Fruit fly (Drosophila melanogaster): Measurements from ENCODE around the gene gny.

gny gene

DNA sequence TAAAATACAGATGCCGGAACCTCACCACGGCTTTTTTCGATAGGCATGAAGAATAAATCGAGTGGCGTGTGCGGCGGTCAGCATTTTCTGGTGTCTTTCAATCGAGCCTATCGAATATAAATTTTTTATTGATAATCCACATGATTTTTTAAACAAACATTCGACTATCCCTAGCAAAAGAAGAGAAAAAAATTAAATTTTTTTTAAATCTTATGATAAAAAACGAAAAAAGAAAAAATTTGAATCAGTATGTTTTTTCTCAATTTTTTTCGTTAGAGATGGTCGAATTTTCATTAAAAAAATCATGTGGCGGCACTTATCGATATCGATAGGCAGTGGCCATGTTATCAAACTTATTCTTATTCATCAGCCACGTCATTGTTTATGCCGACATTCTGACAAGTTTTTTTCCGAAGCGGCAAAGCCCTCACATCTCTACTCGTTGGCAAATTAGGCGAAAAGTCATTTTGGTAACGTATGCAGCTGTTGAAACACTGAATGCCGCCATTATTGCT is 46.7 kb downstream of the gny start, which contains the start of the genes SmB and KdelR (continued):
- TF ChIP-seq gce (GFP tag; IDR thresholded peaks at IDR 0.05) = no peak
- TF ChIP-seq BEAF-32 (GFP tag; optimal IDR thresholded peaks at IDR 0.05) = peak; percentile 69
- TF ChIP-seq HLH54F (GFP tag; optimal IDR thresholded peaks at IDR 0.05) = no peak
- TF ChIP-seq hth (optimal IDR thresholded peaks at IDR 0.05) = no peak
- no peak for TF ChIP-seq Atf-2 (GFP tag; optimal IDR thresholded peaks at IDR 0.05)
- TF ChIP-seq wek (GFP tag; optimal IDR thresholded peaks at IDR 0.05) = no peak
- TF ChIP-seq CG18619 (GFP tag; optimal IDR thresholded peaks at IDR 0.05) = no peak
- peak; percentile 76; the same call in 2 of the 3 replicates for TF ChIP-seq mld (GFP tag; IDR thresholded peaks at IDR 0.05; ENCODE audit: partially characterized antibody)
- TF ChIP-seq CTCF (GFP tag; optimal IDR thresholded peaks at IDR 0.05) = no peak
- TF ChIP-seq CG12659 (GFP tag; optimal IDR thresholded peaks at IDR 0.05) = peak; percentile 82
- TF ChIP-seq Deaf1 (tag; optimal IDR thresholded peaks at IDR 0.05) = no peak
- peak; percentile 16 for TF ChIP-seq CG1603 (tag; optimal IDR thresholded peaks at IDR 0.05)
- no peak for TF ChIP-seq CG10366 (GFP tag; IDR thresholded peaks at IDR 0.05)
- TF ChIP-seq CG9727 (GFP tag; optimal IDR thresholded peaks at IDR 0.05) = peak; percentile 42
- TF ChIP-seq CG8359 (GFP tag; optimal IDR thresholded peaks at IDR 0.05; ENCODE audit: borderline replicate concordance) = no peak
- no peak for TF ChIP-seq H2.0 (GFP tag; IDR thresholded peaks at IDR 0.05)
- TF ChIP-seq exex (tag; optimal IDR thresholded peaks at IDR 0.05) = peak; percentile 19
- no peak for TF ChIP-seq da (GFP tag; optimal IDR thresholded peaks at IDR 0.05)
- TF ChIP-seq CG14050 (GFP tag; IDR thresholded peaks at IDR 0.05) = no peak
- no peak for TF ChIP-seq eyg (GFP tag; optimal IDR thresholded peaks at IDR 0.05)
- no peak for TF ChIP-seq CG10321 (GFP tag; IDR thresholded peaks at IDR 0.05)
- peak; percentile 65 for TF ChIP-seq CG17829 (tag; optimal IDR thresholded peaks at IDR 0.05)
- TF ChIP-seq pum (GFP tag; optimal IDR thresholded peaks at IDR 0.05) = peak; percentile 10
- TF ChIP-seq bab2 (GFP tag; optimal IDR thresholded peaks at IDR 0.05) = no peak
- TF ChIP-seq dati (GFP tag; IDR thresholded peaks at IDR 0.05) = no peak
- no peak for TF ChIP-seq peb (GFP tag; IDR thresholded peaks at IDR 0.05)
- no peak for TF ChIP-seq crol (GFP tag; IDR thresholded peaks at IDR 0.05)
- TF ChIP-seq zfh1 (GFP tag; IDR thresholded peaks at IDR 0.05) = peak; percentile 6; the same call in 1 of the 3 replicates
- TF ChIP-seq CG12391 (tag; optimal IDR thresholded peaks at IDR 0.05) = peak; percentile 59
- no peak for TF ChIP-seq CG5953 (GFP tag; IDR thresholded peaks at IDR 0.05)
- TF ChIP-seq Eip74EF (GFP tag; optimal IDR thresholded peaks at IDR 0.05) = no peak
- TF ChIP-seq CG13424 (tag; optimal IDR thresholded peaks at IDR 0.05) = peak; percentile 7
- peak; percentile 89 for TF ChIP-seq YL-1 (GFP tag; optimal IDR thresholded peaks at IDR 0.05)
- TF ChIP-seq Nf-YB (GFP tag; optimal IDR thresholded peaks at IDR 0.05) = no peak
- TF ChIP-seq hb (GFP tag; IDR thresholded peaks at IDR 0.05; ENCODE audit: partially characterized antibody) = peak; percentile 90
- no peak; the same call in none of the 2 replicates for TF ChIP-seq CG31441 (GFP tag; IDR thresholded peaks at IDR 0.05)
- no peak for TF ChIP-seq org-1 (GFP tag; optimal IDR thresholded peaks at IDR 0.05)
- no peak for TF ChIP-seq Sox102F (GFP tag; optimal IDR thresholded peaks at IDR 0.05)
- no peak for TF ChIP-seq ham (GFP tag; IDR thresholded peaks at IDR 0.05)
- TF ChIP-seq z (GFP tag; IDR thresholded peaks at IDR 0.05) = no peak
- peak; percentile 22 for TF ChIP-seq PHDP (tag; optimal IDR thresholded peaks at IDR 0.05)
- no peak for TF ChIP-seq CG6175 (GFP tag; IDR thresholded peaks at IDR 0.05)
- TF ChIP-seq CG30431 (GFP tag; optimal IDR thresholded peaks at IDR 0.05) = no peak
- TF ChIP-seq CG12236 (GFP tag; optimal IDR thresholded peaks at IDR 0.05) = no peak
- peak; percentile 73 for TF ChIP-seq CG10267 (tag; optimal IDR thresholded peaks at IDR 0.05)
- TF ChIP-seq rib (GFP tag; IDR thresholded peaks at IDR 0.05) = no peak
- TF ChIP-seq CG1832 (GFP tag; optimal IDR thresholded peaks at IDR 0.05) = no peak
- TF ChIP-seq CG11695 (GFP tag; IDR thresholded peaks at IDR 0.05) = no peak
- peak; percentile 4 for TF ChIP-seq nom (GFP tag; optimal IDR thresholded peaks at IDR 0.05)
- peak; percentile 3 for TF ChIP-seq CG17186 (GFP tag; optimal IDR thresholded peaks at IDR 0.05)
- TF ChIP-seq ATbp (GFP tag; optimal IDR thresholded peaks at IDR 0.05) = no peak
